Worm (Caenorhabditis elegans): ENCODE results near the gene nhr-107.

nhr-107 gene

DNA sequence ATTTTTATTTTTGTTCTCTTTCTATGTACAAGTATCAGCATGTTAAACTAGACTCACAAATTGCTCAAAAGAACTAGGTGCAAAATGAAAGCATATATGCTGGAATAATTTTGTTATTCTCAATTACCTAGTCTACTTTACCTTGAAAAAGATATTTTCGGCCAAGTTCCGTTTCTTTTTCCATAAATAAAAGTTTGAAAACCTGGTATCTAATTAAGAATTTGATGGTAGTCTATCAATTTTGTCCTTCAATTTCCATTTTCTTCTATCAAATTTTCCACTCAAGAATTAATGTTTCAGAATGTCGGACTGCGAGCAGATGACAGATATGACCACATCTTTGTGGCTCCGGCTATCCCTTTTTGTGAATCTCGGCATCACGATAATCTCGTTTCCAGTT is 7.0 kb upstream of the nhr-107 start, which contains the start of gene srab-4:
TSS of gene srab-4 (plus strand) at position 301 of the 400 bp plus-strand sequence.
- TF ChIP-seq gei-17 (GFP tag; optimal IDR thresholded peaks at IDR 0.05) = no peak
- no peak for TF ChIP-seq ceh-58 (GFP tag; IDR thresholded peaks at IDR 0.05)
- no peak for TF ChIP-seq let-607 (tag; optimal IDR thresholded peaks at IDR 0.05)
- TF ChIP-seq egrh-3 (GFP tag; IDR thresholded peaks at IDR 0.05) = no peak
- TF ChIP-seq C06A6.2 (GFP tag; conservative IDR thresholded peaks at IDR 0.05) = no peak

DNA sequence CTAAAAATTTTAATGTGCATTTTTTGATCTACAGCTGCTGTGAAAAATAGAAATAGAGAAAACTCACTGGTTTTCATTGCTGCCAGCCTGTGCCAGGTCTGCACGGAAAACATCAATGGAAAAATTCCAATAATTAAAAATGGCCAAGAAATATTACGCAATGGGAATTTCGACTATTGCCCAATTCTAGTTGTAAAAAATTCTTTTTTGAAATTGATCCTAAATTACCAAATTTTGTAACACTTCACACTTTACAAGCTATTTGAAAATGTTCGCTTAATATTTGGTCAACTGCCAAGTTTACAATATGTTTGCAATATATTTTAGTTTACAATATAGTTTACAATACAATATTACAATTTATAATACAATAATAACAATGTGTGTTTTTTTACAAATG is 3.8 kb upstream of the nhr-107 start:
- TF ChIP-seq rcor-1 (GFP tag; IDR thresholded peaks at IDR 0.05) = no peak
- TF ChIP-seq rec-8 (tag; optimal IDR thresholded peaks at IDR 0.05) = no peak

DNA sequence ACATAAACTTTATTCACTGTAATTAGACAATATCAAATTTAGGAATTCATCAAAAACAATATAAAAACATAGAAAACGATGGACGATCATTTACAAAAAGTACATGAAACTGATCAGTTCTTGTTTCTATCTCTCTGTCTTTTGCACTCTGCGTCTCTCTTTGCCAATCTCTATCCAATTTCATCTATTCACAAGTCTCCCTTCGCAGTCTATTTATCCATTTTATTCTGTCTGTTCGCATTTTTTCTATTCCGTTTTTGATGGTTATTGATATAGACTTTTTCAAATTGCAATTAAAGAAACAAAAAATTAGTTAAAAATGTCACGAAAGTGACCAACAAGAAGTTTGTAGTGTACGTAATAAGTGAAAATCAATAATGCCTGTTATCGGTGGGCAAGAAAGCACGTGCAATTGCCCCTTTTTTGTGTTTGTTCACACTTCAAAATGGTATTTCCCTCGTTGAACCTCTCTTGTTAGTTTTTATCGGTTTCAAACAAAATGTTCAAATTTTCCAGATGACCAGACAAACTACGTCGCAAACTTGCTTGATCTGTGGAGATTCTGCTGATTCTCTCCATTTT is 1.5 kb upstream of the nhr-107 start, which contains the start of gene nhr-42:
TSS of gene nhr-42 (plus strand) at position 517 of the 582 bp plus-strand sequence.
- TF ChIP-seq B0019.2 (GFP tag; conservative IDR thresholded peaks at IDR 0.05) = no peak
- no peak for TF ChIP-seq madf-3 (GFP tag; IDR thresholded peaks at IDR 0.05)
- no peak for TF ChIP-seq ekl-4 (GFP tag; IDR thresholded peaks at IDR 0.05)
- TF ChIP-seq bed-1 (GFP tag; IDR thresholded peaks at IDR 0.05) = no peak
- no peak for TF ChIP-seq aptf-3 (GFP tag; IDR thresholded peaks at IDR 0.05)
- no peak for TF ChIP-seq F57A8.1 (GFP tag; optimal IDR thresholded peaks at IDR 0.05)
- peak; percentile 37; the same call in 1 of the 2 replicates for TF ChIP-seq hmg-1.2 (GFP tag; IDR thresholded peaks at IDR 0.05)
- no peak for TF ChIP-seq ceh-40 (GFP tag; IDR thresholded peaks at IDR 0.05)
- no peak for TF ChIP-seq egrh-3 (GFP tag; IDR thresholded peaks at IDR 0.05)
- TF ChIP-seq F52B5.7 (tag; optimal IDR thresholded peaks at IDR 0.05) = no peak
- TF ChIP-seq cebp-1 (GFP tag; IDR thresholded peaks at IDR 0.05) = no peak
- peak; percentile 8 for TF ChIP-seq cebp-1 (tag; optimal IDR thresholded peaks at IDR 0.05)
- no peak for TF ChIP-seq dpff-1 (tag; optimal IDR thresholded peaks at IDR 0.05)
- no peak for TF ChIP-seq lsl-1 (GFP tag; optimal IDR thresholded peaks at IDR 0.05)
- TF ChIP-seq rec-8 (tag; optimal IDR thresholded peaks at IDR 0.05) = no peak
- no peak for TF ChIP-seq tlf-1 (GFP tag; optimal IDR thresholded peaks at IDR 0.05)
- TF ChIP-seq F33H1.4 (GFP tag; IDR thresholded peaks at IDR 0.05) = no peak
- peak; percentile 72 for TF ChIP-seq pha-4 (tag; optimal IDR thresholded peaks at IDR 0.05)
- no peak for TF ChIP-seq F39B2.1 (GFP tag; IDR thresholded peaks at IDR 0.05)
- TF ChIP-seq nhr-90 (tag; optimal IDR thresholded peaks at IDR 0.05) = no peak
- no peak for TF ChIP-seq C06A6.2 (GFP tag; conservative IDR thresholded peaks at IDR 0.05)
- no peak for TF ChIP-seq nfya-1 (tag; optimal IDR thresholded peaks at IDR 0.05; ENCODE audit: borderline replicate concordance, insufficient read depth)
- TF ChIP-seq mes-4 (tag; optimal IDR thresholded peaks at IDR 0.05) = no peak
- TF ChIP-seq F37B4.10 (GFP tag; IDR thresholded peaks at IDR 0.05) = no peak
- peak; percentile 55 for TF ChIP-seq nhr-80 (tag; optimal IDR thresholded peaks at IDR 0.05)
- TF ChIP-seq Y79H2A.3 (GFP tag; conservative IDR thresholded peaks at IDR 0.05) = no peak
- no peak for TF ChIP-seq C17E4.6 (GFP tag; IDR thresholded peaks at IDR 0.05)
- no peak for TF ChIP-seq atf-7 (tag; optimal IDR thresholded peaks at IDR 0.05)
- TF ChIP-seq lir-1 (GFP tag; conservative IDR thresholded peaks at IDR 0.05) = no peak
- no peak for TF ChIP-seq lin-26 (GFP tag; IDR thresholded peaks at IDR 0.05)
- TF ChIP-seq akir-1 (GFP tag; optimal IDR thresholded peaks at IDR 0.05) = no peak
- TF ChIP-seq ztf-18 (tag; optimal IDR thresholded peaks at IDR 0.05) = no peak
- TF ChIP-seq ceh-79 (tag; optimal IDR thresholded peaks at IDR 0.05) = no peak
- no peak for TF ChIP-seq egl-44 (GFP tag; IDR thresholded peaks at IDR 0.05)
- TF ChIP-seq ceh-100 (GFP tag; IDR thresholded peaks at IDR 0.05) = no peak
- TF ChIP-seq F57C9.4 (tag; optimal IDR thresholded peaks at IDR 0.05) = no peak
- TF ChIP-seq xnd-1 (tag; optimal IDR thresholded peaks at IDR 0.05) = no peak
